Fruit fly (Drosophila melanogaster) whole organism, wandering third instar larva: ENCODE measurements around the gene PpV.

Source experiments
- Abd-B ChIP-seq: fragments of >200 bp; optimal IDR thresholded peaks from 2 replicates; lab custom pipeline; 2017; ENCODE audit warnings: missing biosample characterization, missing genetic modification characterization
- Dif ChIP-seq: fragments of 200-275, 200-300 bp; sonication (Bioruptor generic); optimal IDR thresholded peaks from 2 replicates; lab custom pipeline; 2018; ENCODE audit warnings: missing biosample characterization, missing genetic modification characterization; ENCODE audit not compliant: partially characterized antibody
- GATAd ChIP-seq: sonication (Bioruptor generic); optimal IDR thresholded peaks from 2 replicates; lab custom pipeline; 2016; ENCODE audit warnings: missing biosample characterization, missing genetic modification characterization
- Myc ChIP-seq: fragments of >200 bp; optimal IDR thresholded peaks from 2 replicates; lab custom pipeline; 2017
- br ChIP-seq: fragments of 200-800 bp; sonication (Bioruptor generic); optimal IDR thresholded peaks from 2 replicates; lab custom pipeline; 2016; ENCODE audit warnings: missing biosample characterization, missing genetic modification characterization
- h ChIP-seq: fragments of 200-800 bp; sonication (Bioruptor generic); optimal IDR thresholded peaks from 3 replicates; lab custom pipeline; 2016; ENCODE audit warnings: missing biosample characterization, mild to moderate bottlenecking, missing genetic modification characterization
- pan ChIP-seq: fragments of >200 bp; optimal IDR thresholded peaks from 2 replicates; lab custom pipeline; 2017
- sage ChIP-seq: fragments of 200-800 bp; sonication (Bioruptor generic); optimal IDR thresholded peaks from 2 replicates; lab custom pipeline; 2016; ENCODE audit warnings: missing biosample characterization, mild to moderate bottlenecking, missing genetic modification characterization

- TF ChIP-seq GATAd (no peak), Myc (lab: Kevin White, UChicago) (no peak), h (GFP tag; lab: Kevin White, UChicago) (no peak), pan (lab: Kevin White, UChicago) (peak; percentile 47), Dif (GFP tag; lab: Kevin White, UChicago) (no peak), br (no peak), Abd-B (GFP tag; lab: Kevin White, UChicago) (no peak), sage (GFP tag; lab: Kevin White, UChicago) (no peak)
Measured at dm6 chrX:6344538-6345074, 28.1 kb downstream of the PpV start.
